Fruit fly (Drosophila melanogaster): Measurements from ENCODE around the gene TP53INP.

Gene TP53INP

dm6 chr3L:4406653-4407257, at the start of gene TP53INP:
TSS of gene TP53INP (plus strand) at chr3L:4406943.
- peak; percentile 87 for TF ChIP-seq fru (GFP tag; optimal IDR thresholded peaks at IDR 0.05)
- peak; percentile 81 for TF ChIP-seq br (GFP tag; optimal IDR thresholded peaks at IDR 0.05)
- peak; percentile 29 for TF ChIP-seq tai (GFP tag; optimal IDR thresholded peaks at IDR 0.05)
- no peak for TF ChIP-seq lola (GFP tag; optimal IDR thresholded peaks at IDR 0.05)
- peak; percentile 82 for TF ChIP-seq rgr (GFP tag; optimal IDR thresholded peaks at IDR 0.05)
- TF ChIP-seq Dfd (GFP tag; optimal IDR thresholded peaks at IDR 0.05): no peak
- peak; percentile 5 for TF ChIP-seq Jra (GFP tag; optimal IDR thresholded peaks at IDR 0.05)
- TF ChIP-seq jim (GFP tag; optimal IDR thresholded peaks at IDR 0.05): no peak
- TF ChIP-seq Rel (GFP tag; optimal IDR thresholded peaks at IDR 0.05): peak; percentile 30
- peak; percentile 26 for TF ChIP-seq Rel (tag; optimal IDR thresholded peaks at IDR 0.05)
- peak; percentile 70 for TF ChIP-seq dmrt93B (GFP tag; optimal IDR thresholded peaks at IDR 0.05)
- no peak for TF ChIP-seq Hr78 (GFP tag; optimal IDR thresholded peaks at IDR 0.05)
- TF ChIP-seq pan (optimal IDR thresholded peaks at IDR 0.05): no peak
- no peak for TF ChIP-seq CrebA (GFP tag; optimal IDR thresholded peaks at IDR 0.05; ENCODE audit: borderline replicate concordance)
- peak; percentile 84 for TF ChIP-seq sv (GFP tag; optimal IDR thresholded peaks at IDR 0.05)
- TF ChIP-seq h (GFP tag; optimal IDR thresholded peaks at IDR 0.05): peak; percentile 85
- peak; percentile 86 for TF ChIP-seq woc (GFP tag; optimal IDR thresholded peaks at IDR 0.05)
- TF ChIP-seq Hr83 (GFP tag; optimal IDR thresholded peaks at IDR 0.05; ENCODE audit: poor library complexity, severe bottlenecking): peak; percentile 36
- TF ChIP-seq Abd-B (GFP tag; optimal IDR thresholded peaks at IDR 0.05): no peak
- peak; percentile 57 for TF ChIP-seq Dif (GFP tag; optimal IDR thresholded peaks at IDR 0.05; ENCODE audit: partially characterized antibody)
- TF ChIP-seq dl (GFP tag; optimal IDR thresholded peaks at IDR 0.05; ENCODE audit: insufficient read depth in 1 of 2, partially characterized antibody in 2 of 2): peak in 1 of 2 experiments; percentile 42
- peak; percentile 88 for TF ChIP-seq psq (GFP tag; optimal IDR thresholded peaks at IDR 0.05)
- TF ChIP-seq brk (GFP tag; optimal IDR thresholded peaks at IDR 0.05): peak; percentile 41
- TF ChIP-seq OdsH (GFP tag; optimal IDR thresholded peaks at IDR 0.05): peak; percentile 80
- TF ChIP-seq usp (GFP tag; optimal IDR thresholded peaks at IDR 0.05): no peak
- peak; percentile 84 for TF ChIP-seq HLH106 (tag; optimal IDR thresholded peaks at IDR 0.05)
- TF ChIP-seq Myc (optimal IDR thresholded peaks at IDR 0.05): no peak
- peak; percentile 63 for TF ChIP-seq CG9705 (GFP tag; optimal IDR thresholded peaks at IDR 0.05)
- peak; percentile 88 for TF ChIP-seq Sp1 (GFP tag; optimal IDR thresholded peaks at IDR 0.05)
- peak; percentile 13 for TF ChIP-seq dsf (GFP tag; optimal IDR thresholded peaks at IDR 0.05; ENCODE audit: borderline replicate concordance)
- no peak for TF ChIP-seq Mio (GFP tag; optimal IDR thresholded peaks at IDR 0.05)
- TF ChIP-seq N (GFP tag; optimal IDR thresholded peaks at IDR 0.05): no peak
- TF ChIP-seq foxo (GFP tag; optimal IDR thresholded peaks at IDR 0.05): peak in 1 of 2 experiments; percentile 86
- peak; percentile 73 for TF ChIP-seq ey (GFP tag; optimal IDR thresholded peaks at IDR 0.05)
- no peak for TF ChIP-seq GATAd (GFP tag; optimal IDR thresholded peaks at IDR 0.05)
- TF ChIP-seq CG32264 (GFP tag; optimal IDR thresholded peaks at IDR 0.05): peak; percentile 34
- TF ChIP-seq Hnf4 (GFP tag; optimal IDR thresholded peaks at IDR 0.05): peak; percentile 65
- TF ChIP-seq Vsx2 (GFP tag; optimal IDR thresholded peaks at IDR 0.05; ENCODE audit: partially characterized antibody): peak; percentile 44
- peak; percentile 60 for TF ChIP-seq sage (GFP tag; optimal IDR thresholded peaks at IDR 0.05)

dm6 chr3L:4356986-4357385, 49.8 kb upstream of the TP53INP start:
- TF ChIP-seq sv (GFP tag; optimal IDR thresholded peaks at IDR 0.05) (no peak), Dif (GFP tag; optimal IDR thresholded peaks at IDR 0.05; ENCODE audit: partially characterized antibody) (no peak)

- TF ChIP-seq ey (GFP tag; optimal IDR thresholded peaks at IDR 0.05) (no peak), Dfd (GFP tag; optimal IDR thresholded peaks at IDR 0.05) (no peak), rgr (GFP tag; optimal IDR thresholded peaks at IDR 0.05) (peak; percentile 67), OdsH (GFP tag; optimal IDR thresholded peaks at IDR 0.05) (peak; percentile 49), Hnf4 (GFP tag; optimal IDR thresholded peaks at IDR 0.05) (peak; percentile 60), CG9705 (GFP tag; optimal IDR thresholded peaks at IDR 0.05) (no peak), psq (GFP tag; optimal IDR thresholded peaks at IDR 0.05) (peak; percentile 41), Myc (optimal IDR thresholded peaks at IDR 0.05) (no peak), GATAd (GFP tag; optimal IDR thresholded peaks at IDR 0.05) (no peak), CG32264 (GFP tag; optimal IDR thresholded peaks at IDR 0.05) (peak; percentile 20), lola (GFP tag; optimal IDR thresholded peaks at IDR 0.05) (no peak), woc (GFP tag; optimal IDR thresholded peaks at IDR 0.05) (no peak), sage (GFP tag; optimal IDR thresholded peaks at IDR 0.05) (no peak), foxo (GFP tag; optimal IDR thresholded peaks at IDR 0.05) (peak in 1 of 2 experiments; percentile 47), Rel (GFP tag; optimal IDR thresholded peaks at IDR 0.05) (no peak), Rel (tag; optimal IDR thresholded peaks at IDR 0.05) (peak; percentile 84), HLH106 (tag; optimal IDR thresholded peaks at IDR 0.05) (peak; percentile 12), usp (GFP tag; optimal IDR thresholded peaks at IDR 0.05) (no peak), sv (GFP tag; optimal IDR thresholded peaks at IDR 0.05) (no peak), brk (GFP tag; optimal IDR thresholded peaks at IDR 0.05) (no peak), br (GFP tag; optimal IDR thresholded peaks at IDR 0.05) (peak; percentile 56), tai (GFP tag; optimal IDR thresholded peaks at IDR 0.05) (peak; percentile 56), Sp1 (GFP tag; optimal IDR thresholded peaks at IDR 0.05) (peak; percentile 34), dmrt93B (GFP tag; optimal IDR thresholded peaks at IDR 0.05) (peak; percentile 16), Abd-B (GFP tag; optimal IDR thresholded peaks at IDR 0.05) (no peak), h (GFP tag; optimal IDR thresholded peaks at IDR 0.05) (peak; percentile 75), N (GFP tag; optimal IDR thresholded peaks at IDR 0.05) (no peak), Jra (GFP tag; optimal IDR thresholded peaks at IDR 0.05) (peak; percentile 25), Hr83 (GFP tag; optimal IDR thresholded peaks at IDR 0.05; ENCODE audit: poor library complexity, severe bottlenecking) (peak; percentile 83), CrebA (GFP tag; optimal IDR thresholded peaks at IDR 0.05; ENCODE audit: borderline replicate concordance) (no peak), fru (GFP tag; optimal IDR thresholded peaks at IDR 0.05) (peak; percentile 46)
Observed at dm6 chr3L:4357705-4358131, 49.0 kb upstream of the TP53INP start.
